Fruit fly (Drosophila melanogaster): ENCODE data around the gene CG1523.

Gene CG1523

dm6 chr3R:28844611-28845376 lies 25.3 kb upstream of the CG1523 start, which contains the start of the genes Apc and spg (continued):
- TF ChIP-seq CG30403 (GFP tag; optimal IDR thresholded peaks at IDR 0.05) (peak; percentile 28), CG6272 (GFP tag; IDR thresholded peaks at IDR 0.05) (0 out of 2 replicates have a peak, but pooled peaks have one; percentile 16), CG9797 (GFP tag; optimal IDR thresholded peaks at IDR 0.05) (peak; percentile 95), CG12391 (tag; optimal IDR thresholded peaks at IDR 0.05) (peak; percentile 57), CG3726 (GFP tag; IDR thresholded peaks at IDR 0.05) (no peak), CG13287 (GFP tag; IDR thresholded peaks at IDR 0.05; ENCODE audit: partially characterized antibody) (peak; percentile 80), HmgD (GFP tag; optimal IDR thresholded peaks at IDR 0.05) (peak; percentile 50), ato (GFP tag; IDR thresholded peaks at IDR 0.05; ENCODE audit: partially characterized antibody) (no peak; the same call in 1 of the 2 replicates), YL-1 (GFP tag; optimal IDR thresholded peaks at IDR 0.05) (peak; percentile 70), ci (GFP tag; IDR thresholded peaks at IDR 0.05) (peak; percentile 86), chn (GFP tag; optimal IDR thresholded peaks at IDR 0.05) (no peak), Tbp (GFP tag; optimal IDR thresholded peaks at IDR 0.05) (peak; percentile 92), CG2712 (tag; optimal IDR thresholded peaks at IDR 0.05) (peak; percentile 45), Usf (GFP tag; optimal IDR thresholded peaks at IDR 0.05) (peak; percentile 30), nau (GFP tag; optimal IDR thresholded peaks at IDR 0.05) (peak; percentile 40), cg (GFP tag; optimal IDR thresholded peaks at IDR 0.05) (no peak), Awh (GFP tag; IDR thresholded peaks at IDR 0.05) (peak; percentile 74; the same call in 1 of the 2 replicates), CTCF (GFP tag; optimal IDR thresholded peaks at IDR 0.05) (no peak), Dip3 (GFP tag; optimal IDR thresholded peaks at IDR 0.05) (no peak), insv (GFP tag; optimal IDR thresholded peaks at IDR 0.05) (peak in 1 of 2 experiments; percentile 49), CG4328 (GFP tag; optimal IDR thresholded peaks at IDR 0.05) (peak; percentile 6), CG17328 (GFP tag; IDR thresholded peaks at IDR 0.05) (0 out of 2 replicates have a peak, but pooled peaks have one; percentile 4), CG10274 (GFP tag; optimal IDR thresholded peaks at IDR 0.05) (no peak), CG3407 (GFP tag; optimal IDR thresholded peaks at IDR 0.05) (peak; percentile 57), tna (GFP tag; IDR thresholded peaks at IDR 0.05; ENCODE audit: partially characterized antibody) (peak; percentile 26; the same call in 1 of the 2 replicates), gro (GFP tag; optimal IDR thresholded peaks at IDR 0.05) (peak; percentile 38), tio (GFP tag; optimal IDR thresholded peaks at IDR 0.05) (no peak), CG34224 (GFP tag; IDR thresholded peaks at IDR 0.05; ENCODE audit: partially characterized antibody) (peak; percentile 76), grn (GFP tag; optimal IDR thresholded peaks at IDR 0.05) (peak; percentile 32), CG12659 (GFP tag; optimal IDR thresholded peaks at IDR 0.05) (peak; percentile 87), Hr39 (optimal IDR thresholded peaks at IDR 0.05) (no peak), CG34376 (GFP tag; optimal IDR thresholded peaks at IDR 0.05) (peak; percentile 45), CG6175 (GFP tag; IDR thresholded peaks at IDR 0.05) (no peak), CG1233 (GFP tag; optimal IDR thresholded peaks at IDR 0.05) (peak; percentile 19), Adf1 (GFP tag; IDR thresholded peaks at IDR 0.05) (0 out of 2 replicates have a peak, but pooled peaks have one; percentile 32), TFAM (GFP tag; optimal IDR thresholded peaks at IDR 0.05) (no peak), CG32532 (GFP tag; IDR thresholded peaks at IDR 0.05) (peak; percentile 7), zen2 (GFP tag; IDR thresholded peaks at IDR 0.05; ENCODE audit: partially characterized antibody) (no peak; the same call in 2 of the 3 replicates), CG17385 (GFP tag; optimal IDR thresholded peaks at IDR 0.05) (peak; percentile 23), Stat92E (GFP tag; optimal IDR thresholded peaks at IDR 0.05) (peak in 1 of 3 experiments; percentile 65), Eip74EF (GFP tag; optimal IDR thresholded peaks at IDR 0.05) (peak in 1 of 2 experiments; percentile 8), dmrt99B (tag; optimal IDR thresholded peaks at IDR 0.05) (peak; percentile 30), Med (GFP tag) (peak; percentile 91), CG10654 (GFP tag; optimal IDR thresholded peaks at IDR 0.05) (no peak), Dad (GFP tag; optimal IDR thresholded peaks at IDR 0.05) (no peak), emc (GFP tag; optimal IDR thresholded peaks at IDR 0.05) (no peak), CG3995 (GFP tag; optimal IDR thresholded peaks at IDR 0.05) (peak; percentile 91), mirr (GFP tag; optimal IDR thresholded peaks at IDR 0.05) (peak; percentile 59), Meics (GFP tag; optimal IDR thresholded peaks at IDR 0.05) (peak; percentile 61)
